Fruit fly (Drosophila melanogaster) whole organism, embryonic: ENCODE results near the gene CG4611.

Source experiments
- CG10543 ChIP-seq: fragments of 200-800 bp; sonication (Bioruptor generic); optimal IDR thresholded peaks from 3 replicates; lab custom pipeline; 2017; ENCODE audit warnings: missing biosample characterization, mild to moderate bottlenecking, missing genetic modification characterization, moderate library complexity
- CG11504 ChIP-seq: fragments of 200-800 bp; sonication (Bioruptor generic); optimal IDR thresholded peaks from 3 replicates; lab custom pipeline; 2019; ENCODE audit warnings: missing biosample characterization, mild to moderate bottlenecking, missing genetic modification characterization, moderate library complexity
- CG11560 ChIP-seq: fragments of 200-800 bp; sonication (Bioruptor generic); IDR thresholded peaks from 3 replicates; pipeline ENCODE4 v1.3.6; 2022; ENCODE audit warnings: missing biosample characterization, missing genetic modification characterization
- CG11723 ChIP-seq: fragments of 200-800 bp; sonication (Bioruptor generic); optimal IDR thresholded peaks from 2 replicates; lab custom pipeline; 2017; ENCODE audit warnings: missing biosample characterization, mild to moderate bottlenecking, missing genetic modification characterization
- CG13775 ChIP-seq: fragments of 200-800 bp; sonication (Bioruptor generic); optimal IDR thresholded peaks from 3 replicates; lab custom pipeline; 2017; ENCODE audit warnings: missing biosample characterization, mild to moderate bottlenecking, missing genetic modification characterization
- CG17328 ChIP-seq: fragments of 200-800 bp; sonication (Bioruptor generic); IDR thresholded peaks from 2 replicates; pipeline ENCODE4 v1.3.6; 2022; ENCODE audit warnings: missing biosample characterization, missing genetic modification characterization
- CG1832 ChIP-seq: fragments of 200-800 bp; sonication (Bioruptor generic); optimal IDR thresholded peaks from 2 replicates; lab custom pipeline; 2017; ENCODE audit warnings: missing biosample characterization, mild to moderate bottlenecking, missing genetic modification characterization, inconsistent platforms
- CG2678 ChIP-seq: fragments of 200-800 bp; sonication (Bioruptor generic); optimal IDR thresholded peaks from 3 replicates; lab custom pipeline; 2019; ENCODE audit warnings: missing biosample characterization, mild to moderate bottlenecking, missing genetic modification characterization, moderate library complexity
- CG2875 ChIP-seq: fragments of 200-800 bp; sonication (Bioruptor generic); optimal IDR thresholded peaks from 2 replicates; lab custom pipeline; 2017; ENCODE audit warnings: missing biosample characterization, mild to moderate bottlenecking, missing genetic modification characterization, missing genetic modification reagents
- CG3065 ChIP-seq: fragments of 200-800 bp; sonication (Bioruptor generic); optimal IDR thresholded peaks from 2 replicates; lab custom pipeline; 2016; ENCODE audit warnings: missing biosample characterization, missing genetic modification characterization
- CG3995 ChIP-seq: fragments of 200-800 bp; sonication (Bioruptor generic); optimal IDR thresholded peaks from 3 replicates; lab custom pipeline; 2016; ENCODE audit warnings: missing biosample characterization, missing genetic modification characterization
- CG4360 ChIP-seq: fragments of 200-800 bp; sonication (Bioruptor generic); IDR thresholded peaks from 2 replicates; pipeline ENCODE4 v1.3.6; 2022; ENCODE audit warnings: missing biosample characterization, missing genetic modification characterization
- CG4730 ChIP-seq: fragments of 200-800 bp; sonication (Bioruptor generic); IDR thresholded peaks from 2 replicates; pipeline ENCODE4 v1.3.6; 2022; ENCODE audit warnings: missing biosample characterization, missing genetic modification characterization
- CG6854 ChIP-seq: fragments of 200-800 bp; sonication (Bioruptor generic); optimal IDR thresholded peaks from 3 replicates; lab custom pipeline; 2017; ENCODE audit warnings: missing biosample characterization, mild to moderate bottlenecking, missing genetic modification characterization
- CG7745 ChIP-seq: fragments of 200-800 bp; sonication (Bioruptor generic); optimal IDR thresholded peaks from 2 replicates; lab custom pipeline; 2018; ENCODE audit warnings: missing biosample characterization, mild to moderate bottlenecking, missing genetic modification characterization, moderate library complexity
- CG9932 ChIP-seq: fragments of 200-800 bp; sonication (Bioruptor generic); IDR thresholded peaks from 2 replicates; pipeline ENCODE4 v1.3.6; 2022; ENCODE audit warnings: missing biosample characterization, missing genetic modification characterization
- Dad ChIP-seq: fragments of 200-800 bp; sonication (Bioruptor generic); optimal IDR thresholded peaks from 3 replicates; lab custom pipeline; 2016; ENCODE audit warnings: missing biosample characterization, missing genetic modification characterization
- Deaf1 ChIP-seq: fragments of 200-800 bp; optimal IDR thresholded peaks from 3 replicates; lab custom pipeline; 2019; ENCODE audit warnings: missing biosample characterization, mild to moderate bottlenecking, missing genetic modification characterization, moderate library complexity
- Dref ChIP-seq: fragments of 200-800 bp; sonication (Bioruptor generic); IDR thresholded peaks from 2 replicates; pipeline ENCODE4 v1.3.6; 2022; ENCODE audit warnings: missing biosample characterization, missing genetic modification characterization
- ERR ChIP-seq: fragments of 200-800 bp; sonication (Bioruptor generic); optimal IDR thresholded peaks from 2 replicates; lab custom pipeline; 2016; ENCODE audit warnings: missing biosample characterization, missing genetic modification characterization
- Eip74EF ChIP-seq, 2 experiments: fragments of 200-800 bp in 1 of 2; fragments of >200 bp in 1 of 2; sonication (Bioruptor generic) in 1 of 2; optimal IDR thresholded peaks; 2 replicates each; lab custom pipeline; 2017 to 2019; ENCODE audit warnings: missing biosample characterization in 2 of 2, missing genetic modification characterization in 2 of 2, mild to moderate bottlenecking in 1 of 2, moderate library complexity in 1 of 2
- Gug ChIP-seq: fragments of 200-800 bp; sonication (Bioruptor generic); IDR thresholded peaks from 4 replicates; pipeline ENCODE4 v1.3.6; 2022; ENCODE audit warnings: missing biosample characterization, missing genetic modification characterization
- Kr ChIP-seq: fragments of 200-800 bp; sonication (Bioruptor generic); optimal IDR thresholded peaks from 2 replicates; lab custom pipeline; 2017; ENCODE audit warnings: missing biosample characterization, mild to moderate bottlenecking, missing genetic modification characterization
- MTF-1 ChIP-seq: fragments of 200-800 bp; sonication (Bioruptor generic); optimal IDR thresholded peaks from 2 replicates; lab custom pipeline; 2018; ENCODE audit warnings: missing biosample characterization, mild to moderate bottlenecking, missing genetic modification characterization, borderline replicate concordance
- Mrtf ChIP-seq: fragments of 200-800 bp; sonication (Bioruptor generic); IDR thresholded peaks from 3 replicates; pipeline ENCODE4 v1.3.6; 2022; ENCODE audit warnings: missing biosample characterization, missing genetic modification characterization
- NFAT ChIP-seq: fragments of 200-800 bp; sonication (Bioruptor generic); IDR thresholded peaks from 2 replicates; pipeline ENCODE4 v1.3.6; 2022; ENCODE audit warnings: missing biosample characterization, missing genetic modification characterization
- Neu2 ChIP-seq: fragments of 200-800 bp; sonication (Bioruptor generic); optimal IDR thresholded peaks from 3 replicates; lab custom pipeline; 2016; ENCODE audit warnings: missing biosample characterization, missing genetic modification characterization, borderline replicate concordance
- Sox100B ChIP-seq: fragments of 200-800 bp; sonication (Bioruptor generic); optimal IDR thresholded peaks from 3 replicates; lab custom pipeline; 2018; ENCODE audit warnings: missing biosample characterization, mild to moderate bottlenecking, missing genetic modification characterization
- amos ChIP-seq: fragments of 200-800 bp; sonication (Bioruptor generic); IDR thresholded peaks from 2 replicates; pipeline ENCODE4 v1.3.6; 2022; ENCODE audit warnings: missing biosample characterization, missing genetic modification characterization; ENCODE audit not compliant: partially characterized antibody
- ara ChIP-seq: fragments of 200-800 bp; sonication (Bioruptor generic); IDR thresholded peaks from 2 replicates; pipeline ENCODE4 v1.3.6; 2022; ENCODE audit warnings: missing biosample characterization, missing genetic modification characterization
- bbx ChIP-seq: fragments of 200-800 bp; sonication (Bioruptor generic); IDR thresholded peaks from 2 replicates; pipeline ENCODE4 v1.3.6; 2022; ENCODE audit warnings: missing biosample characterization, missing genetic modification characterization; ENCODE audit not compliant: partially characterized antibody
- cato ChIP-seq: fragments of 200-800 bp; sonication (Bioruptor generic); optimal IDR thresholded peaks from 2 replicates; lab custom pipeline; 2016; ENCODE audit warnings: missing biosample characterization, missing genetic modification characterization, borderline replicate concordance
- chm ChIP-seq: fragments of 200-800 bp; sonication (Bioruptor generic); IDR thresholded peaks from 2 replicates; pipeline ENCODE4 v1.3.6; 2022; ENCODE audit warnings: missing biosample characterization, missing genetic modification characterization
- dimm ChIP-seq: fragments of 200-800 bp; sonication (Bioruptor generic); IDR thresholded peaks from 2 replicates; pipeline ENCODE4 v1.3.6; 2022; ENCODE audit warnings: missing biosample characterization, missing genetic modification characterization
- dmrt99B ChIP-seq: fragments of 200-800 bp; sonication (Bioruptor generic); optimal IDR thresholded peaks from 2 replicates; lab custom pipeline; 2018; ENCODE audit warnings: missing biosample characterization, mild to moderate bottlenecking, missing genetic modification characterization, moderate library complexity
- gcm ChIP-seq: fragments of 200-800 bp; sonication (Bioruptor generic); optimal IDR thresholded peaks from 2 replicates; lab custom pipeline; 2019; ENCODE audit warnings: missing biosample characterization, mild to moderate bottlenecking, missing genetic modification characterization, moderate library complexity
- gem ChIP-seq: fragments of 200-800 bp; sonication (Bioruptor generic); optimal IDR thresholded peaks from 2 replicates; lab custom pipeline; 2019; ENCODE audit warnings: missing biosample characterization, mild to moderate bottlenecking, missing genetic modification characterization, moderate library complexity
- hb ChIP-seq: fragments of 200-800 bp; sonication (Bioruptor generic); IDR thresholded peaks from 3 replicates; pipeline ENCODE4 v1.3.6; 2022; ENCODE audit warnings: missing biosample characterization, missing genetic modification characterization; ENCODE audit not compliant: partially characterized antibody
- hbn ChIP-seq: fragments of 200-800 bp; sonication (Bioruptor generic); IDR thresholded peaks from 2 replicates; pipeline ENCODE4 v1.3.6; 2022; ENCODE audit warnings: missing biosample characterization, missing genetic modification characterization; ENCODE audit not compliant: partially characterized antibody
- her ChIP-seq: fragments of 200-800 bp; sonication (Bioruptor generic); optimal IDR thresholded peaks from 2 replicates; lab custom pipeline; 2016; ENCODE audit warnings: missing biosample characterization, missing genetic modification characterization
- kah ChIP-seq: fragments of 200-800 bp; sonication (Bioruptor generic); optimal IDR thresholded peaks from 2 replicates; lab custom pipeline; 2018; ENCODE audit warnings: missing biosample characterization, mild to moderate bottlenecking, missing genetic modification characterization
- klu ChIP-seq: fragments of 200-800 bp; sonication (Bioruptor generic); IDR thresholded peaks from 2 replicates; pipeline ENCODE4 v1.3.6; 2022; ENCODE audit warnings: missing biosample characterization, missing genetic modification characterization
- mam ChIP-seq: fragments of 200-800 bp; sonication (Bioruptor generic); optimal IDR thresholded peaks from 3 replicates; lab custom pipeline; 2016; ENCODE audit warnings: missing biosample characterization, missing genetic modification characterization
- nerfin-1 ChIP-seq: fragments of 200-800 bp; sonication (Bioruptor generic); optimal IDR thresholded peaks from 3 replicates; lab custom pipeline; 2019; ENCODE audit warnings: missing biosample characterization, mild to moderate bottlenecking, missing genetic modification characterization, moderate library complexity
- nerfin-2 ChIP-seq: fragments of 200-800 bp; sonication (Bioruptor generic); IDR thresholded peaks from 2 replicates; pipeline ENCODE4 v1.3.6; 2022; ENCODE audit warnings: missing biosample characterization, missing genetic modification characterization; ENCODE audit not compliant: partially characterized antibody
- oc ChIP-seq: fragments of 200-800 bp; sonication (Bioruptor generic); optimal IDR thresholded peaks from 2 replicates; lab custom pipeline; 2018; ENCODE audit warnings: missing biosample characterization, mild to moderate bottlenecking, missing genetic modification characterization, moderate library complexity
- rib ChIP-seq: fragments of 200-800 bp; sonication (Bioruptor generic); IDR thresholded peaks from 2 replicates; pipeline ENCODE4 v1.3.6; 2022; ENCODE audit warnings: missing biosample characterization, missing genetic modification characterization
- twi ChIP-seq: fragments of 200-800 bp; optimal IDR thresholded peaks from 2 replicates; lab custom pipeline; 2019; ENCODE audit warnings: missing biosample characterization, mild to moderate bottlenecking, missing genetic modification characterization, moderate library complexity

CG4611 gene

dm6 chr3L:5184860-5185639 is 48.9 kb downstream of the CG4611 start (continued):
- peak; percentile 66 for TF ChIP-seq CG13775 (GFP tag; lab: Kevin White, UChicago)
- TF ChIP-seq twi (tag; lab: Kevin White, UChicago) = no peak
- TF ChIP-seq CG2875 (GFP tag; lab: Kevin White, UChicago) = no peak
- no peak for TF ChIP-seq CG4730 (GFP tag; lab: Robert Waterston, UW)
- TF ChIP-seq CG3065 (GFP tag; lab: Kevin White, UChicago) = no peak
- peak; percentile 6 for TF ChIP-seq cato
- TF ChIP-seq dimm (GFP tag; lab: Robert Waterston, UW) = no peak
- TF ChIP-seq bbx (GFP tag; lab: Robert Waterston, UW) = no peak
- no peak for TF ChIP-seq amos (GFP tag; lab: Robert Waterston, UW)
- no peak for TF ChIP-seq oc (tag; lab: Kevin White, UChicago)
- TF ChIP-seq nerfin-2 (GFP tag; lab: Robert Waterston, UW) = no peak
- peak; percentile 64 for TF ChIP-seq CG9932 (GFP tag; lab: Robert Waterston, UW)
- TF ChIP-seq CG11560 = peak; percentile 53; the same call in 1 of the 3 replicates
- no peak for TF ChIP-seq Neu2 (GFP tag; lab: Kevin White, UChicago)
- peak; percentile 34 for TF ChIP-seq mam (GFP tag; lab: Kevin White, UChicago)
- TF ChIP-seq Dad (GFP tag; lab: Kevin White, UChicago) = peak; percentile 7
- TF ChIP-seq her (GFP tag; lab: Kevin White, UChicago) = no peak
- peak; percentile 76 for TF ChIP-seq gem (tag; lab: Kevin White, UChicago)
- no peak for TF ChIP-seq chm (GFP tag; lab: Robert Waterston, UW)
- peak; percentile 63 for TF ChIP-seq CG1832
- no peak for TF ChIP-seq Dref
- no peak for TF ChIP-seq kah
- TF ChIP-seq klu (GFP tag; lab: Robert Waterston, UW) = 0 out of 2 replicates have a peak, but pooled peaks have one; percentile 35
- TF ChIP-seq CG11504 (tag; lab: Kevin White, UChicago) = peak; percentile 73
- peak; percentile 57; the same call in 1 of the 2 replicates for TF ChIP-seq hbn (GFP tag; lab: Robert Waterston, UW)
- no peak for TF ChIP-seq CG3995 (GFP tag; lab: Kevin White, UChicago)
- no peak for TF ChIP-seq CG7745 (tag; lab: Kevin White, UChicago)
- TF ChIP-seq nerfin-1 (tag; lab: Kevin White, UChicago) = peak; percentile 90
- no peak; the same call in 1 of the 2 replicates for TF ChIP-seq CG17328
- TF ChIP-seq CG10543 (GFP tag; lab: Kevin White, UChicago) = peak; percentile 56
- TF ChIP-seq CG2678 (tag; lab: Kevin White, UChicago) = peak; percentile 72
- no peak for TF ChIP-seq CG6854 (GFP tag; lab: Kevin White, UChicago)
- TF ChIP-seq gcm = peak; percentile 64
- TF ChIP-seq CG4360 (GFP tag; lab: Robert Waterston, UW) = no peak; the same call in 1 of the 2 replicates
- no peak for TF ChIP-seq ara
- TF ChIP-seq hb (GFP tag; lab: Robert Waterston, UW) = no peak
- TF ChIP-seq Mrtf (GFP tag; lab: Robert Waterston, UW) = no peak
- peak; percentile 62 for TF ChIP-seq Sox100B (GFP tag; lab: Kevin White, UChicago)
- peak; percentile 58 for TF ChIP-seq dmrt99B (tag; lab: Kevin White, UChicago)
- no peak for TF ChIP-seq MTF-1 (GFP tag; lab: Kevin White, UChicago)
- no peak for TF ChIP-seq ERR
- TF ChIP-seq Eip74EF (GFP tag; optimal IDR thresholded peaks at IDR 0.05; lab: Kevin White, UChicago) = peak in 1 of 2 experiments; percentile 24
- no peak for TF ChIP-seq Kr (GFP tag; lab: Kevin White, UChicago)
- TF ChIP-seq Deaf1 (tag; lab: Kevin White, UChicago) = no peak
- TF ChIP-seq NFAT (GFP tag; lab: Robert Waterston, UW) = peak; percentile 77
- no peak for TF ChIP-seq rib
- TF ChIP-seq CG11723 = peak; percentile 22
- 0 out of 4 replicates have a peak, but pooled peaks have one; percentile 19 for TF ChIP-seq Gug (GFP tag; lab: Robert Waterston, UW)
